Fruit fly (Drosophila melanogaster) whole organism, embryonic: ENCODE results near the gene Lsm12a.

ENCODE experiments used
- Asciz ChIP-seq: fragments of 200-800 bp; sonication (Bioruptor generic); optimal IDR thresholded peaks from 2 replicates; lab custom pipeline; 2017; ENCODE audit warnings: missing biosample characterization, mild to moderate bottlenecking, missing genetic modification characterization, missing genetic modification reagents
- CG10274 ChIP-seq: fragments of 200-800 bp; sonication (Bioruptor generic); optimal IDR thresholded peaks from 3 replicates; lab custom pipeline; 2017; ENCODE audit warnings: missing biosample characterization, mild to moderate bottlenecking, missing genetic modification characterization
- CG12104 ChIP-seq: fragments of 200-800 bp; sonication (Bioruptor generic); optimal IDR thresholded peaks from 3 replicates; lab custom pipeline; 2016; ENCODE audit warnings: missing biosample characterization, missing genetic modification characterization
- CG13624 ChIP-seq: fragments of 200-800 bp; sonication (Bioruptor generic); optimal IDR thresholded peaks from 2 replicates; lab custom pipeline; 2016; ENCODE audit warnings: missing biosample characterization, missing genetic modification characterization
- CG17186 ChIP-seq: fragments of 200-800 bp; sonication (Bioruptor generic); optimal IDR thresholded peaks from 3 replicates; lab custom pipeline; 2017; ENCODE audit warnings: missing biosample characterization, missing genetic modification reagents, missing genetic modification characterization
- CG2712 ChIP-seq: fragments of 200-800 bp; optimal IDR thresholded peaks from 3 replicates; lab custom pipeline; 2019; ENCODE audit warnings: missing biosample characterization, mild to moderate bottlenecking, missing genetic modification characterization, moderate library complexity
- CG30020 ChIP-seq: fragments of 200-800 bp; optimal IDR thresholded peaks from 2 replicates; lab custom pipeline; 2019; ENCODE audit warnings: missing biosample characterization, mild to moderate bottlenecking, missing genetic modification characterization, moderate library complexity
- CG30431 ChIP-seq: fragments of 200-800 bp; sonication (Bioruptor generic); optimal IDR thresholded peaks from 2 replicates; lab custom pipeline; 2017; ENCODE audit warnings: missing biosample characterization, missing genetic modification characterization
- CG3163 ChIP-seq: fragments of 200-800 bp; sonication (Bioruptor generic); optimal IDR thresholded peaks from 3 replicates; lab custom pipeline; 2016; ENCODE audit warnings: missing biosample characterization, missing genetic modification characterization
- CG4424 ChIP-seq: fragments of 200-800 bp; sonication (Bioruptor generic); optimal IDR thresholded peaks from 3 replicates; lab custom pipeline; 2016; ENCODE audit warnings: missing biosample characterization, missing genetic modification characterization
- CG4617 ChIP-seq: fragments of 200-800 bp; sonication (Bioruptor generic); optimal IDR thresholded peaks from 3 replicates; lab custom pipeline; 2016; ENCODE audit warnings: missing biosample characterization, missing genetic modification characterization, borderline replicate concordance
- CG4854 ChIP-seq: fragments of 200-800 bp; sonication (Bioruptor generic); optimal IDR thresholded peaks from 2 replicates; lab custom pipeline; 2016; ENCODE audit warnings: missing biosample characterization, missing genetic modification characterization, inconsistent platforms
- CG6175 ChIP-seq: fragments of 200-800 bp; sonication (Bioruptor generic); IDR thresholded peaks from 3 replicates; pipeline ENCODE4 v1.3.6; 2022; ENCODE audit warnings: missing biosample characterization, missing genetic modification characterization
- CG6791 ChIP-seq: fragments of 200-800 bp; sonication (Bioruptor generic); IDR thresholded peaks from 3 replicates; pipeline ENCODE4 v1.3.6; 2022; ENCODE audit warnings: missing biosample characterization, missing genetic modification characterization; ENCODE audit not compliant: partially characterized antibody
- CG7987 ChIP-seq: fragments of 200-800 bp; sonication (Bioruptor generic); optimal IDR thresholded peaks from 2 replicates; lab custom pipeline; 2018; ENCODE audit warnings: missing biosample characterization, mild to moderate bottlenecking, missing genetic modification characterization, moderate library complexity
- CG8359 ChIP-seq: fragments of 200-800 bp; sonication (Bioruptor generic); optimal IDR thresholded peaks from 2 replicates; lab custom pipeline; 2017; ENCODE audit warnings: missing biosample characterization, mild to moderate bottlenecking, missing genetic modification characterization, borderline replicate concordance
- CG8924 ChIP-seq: fragments of 200-800 bp; optimal IDR thresholded peaks from 3 replicates; lab custom pipeline; 2019; ENCODE audit warnings: missing biosample characterization, mild to moderate bottlenecking, missing genetic modification characterization, moderate library complexity
- D ChIP-seq, 2 experiments: fragments of 200-800 bp in 1 of 2; fragments of >200 bp in 1 of 2; sonication (Bioruptor generic) in 1 of 2; optimal IDR thresholded peaks; 2 replicates in 1 of 2; 3 replicates in 1 of 2; lab custom pipeline; 2017; ENCODE audit warnings: mild to moderate bottlenecking in 1 of 2, missing biosample characterization in 1 of 2, missing genetic modification characterization in 1 of 2, missing genetic modification reagents in 1 of 2
- ERR ChIP-seq: fragments of 200-800 bp; sonication (Bioruptor generic); optimal IDR thresholded peaks from 2 replicates; lab custom pipeline; 2016; ENCODE audit warnings: missing biosample characterization, missing genetic modification characterization
- Ets65A ChIP-seq: fragments of 200-800 bp; sonication (Bioruptor generic); peaks from one replicate; lab custom pipeline; 2016; ENCODE audit warnings: missing biosample characterization, missing genetic modification characterization
- GATAe ChIP-seq: fragments of 200-800 bp; sonication (Bioruptor generic); conservative IDR thresholded peaks from 2 replicates; pipeline ENCODE4 v1.3.6; 2022; ENCODE audit warnings: missing biosample characterization, missing genetic modification characterization
- HmgD ChIP-seq: fragments of 200-800 bp; sonication (Bioruptor generic); optimal IDR thresholded peaks from 3 replicates; lab custom pipeline; 2016; ENCODE audit warnings: missing biosample characterization, missing genetic modification characterization
- NFAT ChIP-seq: fragments of 200-800 bp; sonication (Bioruptor generic); IDR thresholded peaks from 2 replicates; pipeline ENCODE4 v1.3.6; 2022; ENCODE audit warnings: missing biosample characterization, missing genetic modification characterization
- Nf-YB ChIP-seq: fragments of 200-800 bp; sonication (Bioruptor generic); optimal IDR thresholded peaks from 3 replicates; lab custom pipeline; 2019; ENCODE audit warnings: missing biosample characterization, mild to moderate bottlenecking, missing genetic modification characterization, moderate library complexity
- Sin3A ChIP-seq: fragments of >200 bp; optimal IDR thresholded peaks from 2 replicates; lab custom pipeline; 2018
- Sry-δ ChIP-seq: fragments of 200-800 bp; sonication (Bioruptor generic); optimal IDR thresholded peaks from 2 replicates; lab custom pipeline; 2016; ENCODE audit warnings: missing biosample characterization, missing genetic modification characterization
- amos ChIP-seq: fragments of 200-800 bp; sonication (Bioruptor generic); IDR thresholded peaks from 2 replicates; pipeline ENCODE4 v1.3.6; 2022; ENCODE audit warnings: missing biosample characterization, missing genetic modification characterization; ENCODE audit not compliant: partially characterized antibody
- ap ChIP-seq: fragments of 200-800 bp; sonication (Bioruptor generic); IDR thresholded peaks from 2 replicates; pipeline ENCODE4 v1.3.6; 2022; ENCODE audit warnings: missing biosample characterization, missing genetic modification characterization
- bbx ChIP-seq: fragments of 200-800 bp; sonication (Bioruptor generic); IDR thresholded peaks from 2 replicates; pipeline ENCODE4 v1.3.6; 2022; ENCODE audit warnings: missing biosample characterization, missing genetic modification characterization; ENCODE audit not compliant: partially characterized antibody
- caup ChIP-seq: fragments of 200-800 bp; sonication (Bioruptor generic); optimal IDR thresholded peaks from 3 replicates; lab custom pipeline; 2017; ENCODE audit warnings: missing biosample characterization, mild to moderate bottlenecking, missing genetic modification characterization, moderate library complexity; ENCODE audit not compliant: severe bottlenecking
- crol ChIP-seq: fragments of 200-800 bp; sonication (Bioruptor generic); IDR thresholded peaks from 2 replicates; pipeline ENCODE4 v1.3.6; 2022; ENCODE audit warnings: missing biosample characterization, missing genetic modification characterization
- crp ChIP-seq, 2 experiments: fragments of 200-800 bp; sonication (Bioruptor generic); optimal IDR thresholded peaks; 2 replicates in 1 of 2; 3 replicates in 1 of 2; lab custom pipeline; 2017; ENCODE audit warnings: missing biosample characterization in 2 of 2, missing genetic modification characterization in 2 of 2, mild to moderate bottlenecking in 1 of 2, moderate library complexity in 1 of 2
- dmrt99B ChIP-seq: fragments of 200-800 bp; sonication (Bioruptor generic); optimal IDR thresholded peaks from 2 replicates; lab custom pipeline; 2018; ENCODE audit warnings: missing biosample characterization, mild to moderate bottlenecking, missing genetic modification characterization, moderate library complexity
- ems ChIP-seq: fragments of 200-800 bp; sonication (Bioruptor generic); optimal IDR thresholded peaks from 3 replicates; lab custom pipeline; 2016; ENCODE audit warnings: missing biosample characterization, missing genetic modification characterization
- eve ChIP-seq, 2 experiments: fragments of >200 bp; optimal IDR thresholded peaks; 2 replicates each; lab custom pipeline; 2017; ENCODE audit warnings: missing biosample characterization in 2 of 2, missing genetic modification characterization in 2 of 2
- jigr1 ChIP-seq: fragments of 200-800 bp; sonication (Bioruptor generic); IDR thresholded peaks from 3 replicates; pipeline ENCODE4 v1.3.6; 2022; ENCODE audit warnings: missing biosample characterization, missing genetic modification characterization
- nom ChIP-seq: fragments of 200-800 bp; sonication (Bioruptor generic); optimal IDR thresholded peaks from 2 replicates; lab custom pipeline; 2017; ENCODE audit warnings: missing biosample characterization, missing genetic modification characterization, mild to moderate bottlenecking, moderate library complexity, missing genetic modification reagents
- otp ChIP-seq: fragments of 200-800 bp; sonication (Bioruptor generic); IDR thresholded peaks from 3 replicates; pipeline ENCODE4, ENCODE4 v1.3.6; 2022; ENCODE audit warnings: missing biosample characterization, missing genetic modification characterization
- tna ChIP-seq: fragments of 200-800 bp; sonication (Bioruptor generic); IDR thresholded peaks from 2 replicates; pipeline ENCODE4 v1.3.6; 2022; ENCODE audit warnings: missing biosample characterization, missing genetic modification characterization; ENCODE audit not compliant: partially characterized antibody
- trem ChIP-seq: fragments of 200-800 bp; optimal IDR thresholded peaks from 3 replicates; lab custom pipeline; 2019; ENCODE audit warnings: missing biosample characterization, mild to moderate bottlenecking, missing genetic modification characterization, moderate library complexity
- vfl ChIP-seq: fragments of 200-800 bp; sonication (Bioruptor generic); optimal IDR thresholded peaks from 2 replicates; lab custom pipeline; 2016; ENCODE audit warnings: missing biosample characterization, missing genetic modification characterization
- vnd ChIP-seq: fragments of 200-800 bp; sonication (Bioruptor generic); IDR thresholded peaks from 3 replicates; pipeline ENCODE4 v1.3.6; 2022; ENCODE audit warnings: missing biosample characterization, missing genetic modification characterization; ENCODE audit not compliant: partially characterized antibody
- yki ChIP-seq: fragments of >200 bp; optimal IDR thresholded peaks from 3 replicates; lab custom pipeline; 2018

The Lsm12a gene

dm6 chrX:12012149-12013097 is 6.0 kb upstream of the Lsm12a start, which contains the start of the genes CG1492 and regucalcin (continued):
- no peak for TF ChIP-seq ap
- peak; percentile 89 for TF ChIP-seq Sry-δ (GFP tag; lab: Kevin White, UChicago)
- no peak for TF ChIP-seq ems (GFP tag; lab: Kevin White, UChicago)
- TF ChIP-seq CG30020 (tag; lab: Kevin White, UChicago) = peak; percentile 13
- peak; percentile 44 for TF ChIP-seq Sin3A (lab: Kevin White, UChicago)
- TF ChIP-seq tna (GFP tag; lab: Robert Waterston, UW) = 0 out of 2 replicates have a peak, but pooled peaks have one; percentile 25
- peak; percentile 55 for TF ChIP-seq ERR (GFP tag; lab: Kevin White, UChicago)
- TF ChIP-seq CG8359 (GFP tag; lab: Kevin White, UChicago) = peak; percentile 100
- peak; percentile 12 for TF ChIP-seq CG2712 (tag; lab: Kevin White, UChicago)
- peak; percentile 45; the same call in 1 of the 2 replicates for TF ChIP-seq amos
- TF ChIP-seq crp (GFP tag; optimal IDR thresholded peaks at IDR 0.05; lab: Kevin White, UChicago) = peak; percentile 67 to 94
- TF ChIP-seq dmrt99B (tag; lab: Kevin White, UChicago) = no peak
- TF ChIP-seq CG4854 (GFP tag; lab: Kevin White, UChicago) = no peak
- TF ChIP-seq yki (lab: Kevin White, UChicago) = no peak
- no peak for TF ChIP-seq Nf-YB (GFP tag; lab: Kevin White, UChicago)
- no peak for TF ChIP-seq otp (GFP tag; lab: Robert Waterston, UW)
- TF ChIP-seq CG4617 (GFP tag; lab: Kevin White, UChicago) = peak; percentile 17
- TF ChIP-seq HmgD (GFP tag; lab: Kevin White, UChicago) = peak; percentile 75
- TF ChIP-seq bbx (GFP tag; lab: Robert Waterston, UW) = peak; percentile 32; the same call in 1 of the 2 replicates
- TF ChIP-seq trem = peak; percentile 57
- TF ChIP-seq CG6791 (GFP tag; lab: Robert Waterston, UW) = 0 out of 3 replicates have a peak, but pooled peaks have one; percentile 22
- TF ChIP-seq CG8924 (tag; lab: Kevin White, UChicago) = peak; percentile 38
- TF ChIP-seq, all 482 proteins: peak for 76

DNA sequence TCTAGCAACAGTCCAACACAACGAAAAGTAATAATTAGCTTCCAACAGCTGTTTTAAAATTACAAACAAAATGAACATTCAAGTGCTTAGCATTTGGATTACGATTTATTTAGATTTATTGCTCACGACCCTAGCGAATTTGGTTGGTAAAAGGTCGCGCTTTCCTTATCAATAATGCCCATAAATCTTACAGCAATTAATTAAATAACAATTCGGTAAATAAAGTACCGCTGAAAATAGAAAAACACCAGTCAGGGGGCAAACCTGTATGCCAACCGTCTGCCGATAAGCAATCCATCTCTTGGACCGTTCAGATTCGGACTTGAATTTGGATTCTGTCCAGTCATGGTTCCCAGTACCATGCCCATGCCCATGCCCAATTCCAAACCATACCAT is 5.3 kb upstream of the Lsm12a start:
- no peak for TF ChIP-seq jigr1 (GFP tag; lab: Robert Waterston, UW)
- peak; percentile 29 for TF ChIP-seq nom

- peak; percentile 20 for TF ChIP-seq CG7987 (GFP tag; lab: Kevin White, UChicago)
- no peak for TF ChIP-seq caup (GFP tag; lab: Kevin White, UChicago)
- no peak for TF ChIP-seq CG30431 (GFP tag; lab: Kevin White, UChicago)
- TF ChIP-seq NFAT (GFP tag; lab: Robert Waterston, UW) = 0 out of 2 replicates have a peak, but pooled peaks have one; percentile 10
- peak; percentile 42 for TF ChIP-seq Ets65A (GFP tag; lab: Kevin White, UChicago)
- TF ChIP-seq CG8359 (GFP tag; lab: Kevin White, UChicago) = no peak
- peak; percentile 78 for TF ChIP-seq GATAe (GFP tag; lab: Robert Waterston, UW)
- peak; percentile 78 for TF ChIP-seq crol (GFP tag; lab: Robert Waterston, UW)
Observed at dm6 chrX:12014131-12014530, 4.3 kb upstream of the Lsm12a start.

- TF ChIP-seq CG13624 (GFP tag; lab: Kevin White, UChicago) = no peak
- TF ChIP-seq vfl (GFP tag; lab: Kevin White, UChicago) = no peak
- peak; percentile 21 for TF ChIP-seq CG4424
- TF ChIP-seq CG10274 (GFP tag; lab: Kevin White, UChicago) = no peak
- no peak for TF ChIP-seq vnd
- no peak for TF ChIP-seq CG12104 (GFP tag; lab: Kevin White, UChicago)
- no peak for TF ChIP-seq CG6175 (GFP tag; lab: Robert Waterston, UW)
- no peak for TF ChIP-seq CG3163 (GFP tag; lab: Kevin White, UChicago)
- TF ChIP-seq CG17186 (GFP tag; lab: Kevin White, UChicago) = no peak
- TF ChIP-seq Asciz (GFP tag; lab: Kevin White, UChicago) = no peak
- TF ChIP-seq D (optimal IDR thresholded peaks at IDR 0.05; lab: Kevin White, UChicago) = no peak
- no peak for TF ChIP-seq D (GFP tag; optimal IDR thresholded peaks at IDR 0.05; lab: Kevin White, UChicago)
- TF ChIP-seq eve (GFP tag; optimal IDR thresholded peaks at IDR 0.05; lab: Kevin White, UChicago) = no peak
Observed at dm6 chrX:12014800-12015389, 3.5 kb upstream of the Lsm12a start.
